Worm (Caenorhabditis elegans) whole organism, L4 larva: ENCODE measurements around the gene F27D9.12.

Experiments
- F10B5.3 ChIP-seq: sonication (generic microtip); optimal IDR thresholded peaks from 2 replicates; lab custom pipeline; 2016; ENCODE audit warnings: mild to moderate bottlenecking, missing genetic modification characterization, missing compliant biosample characterization
- F37D6.2 ChIP-seq: sonication (generic microtip); optimal IDR thresholded peaks from 2 replicates; lab custom pipeline; 2016; ENCODE audit warnings: mild to moderate bottlenecking, missing genetic modification characterization, missing compliant biosample characterization
- F49E8.2 ChIP-seq: sonication (generic microtip); optimal IDR thresholded peaks from 2 replicates; lab custom pipeline; 2016; ENCODE audit warnings: missing compliant biosample characterization, mild to moderate bottlenecking, missing genetic modification characterization, borderline replicate concordance
- Y48G9A.11 ChIP-seq: fragments of 200-800 bp; sonication (Bioruptor generic); IDR thresholded peaks from 2 replicates; pipeline ENCODE4 v1.3.6; 2022; ENCODE audit warnings: missing genetic modification reagents, missing genetic modification characterization, missing compliant biosample characterization
- ZK546.5 ChIP-seq, 2 experiments: sonication (generic microtip); optimal IDR thresholded peaks; 2 replicates each; lab custom pipeline; 2017; ENCODE audit warnings: missing biosample characterization in 2 of 2, missing genetic modification characterization in 2 of 2
- aha-1 ChIP-seq: fragments of 150-350 bp; peaks from one replicate; lab custom pipeline; 2014; ENCODE audit warnings: missing biosample characterization, missing genetic modification characterization
- arid-1 ChIP-seq: fragments of 200-800 bp; sonication (Bioruptor generic); conservative IDR thresholded peaks from 2 replicates; pipeline ENCODE4 v1.3.6; 2022; ENCODE audit warnings: missing genetic modification reagents, missing genetic modification characterization, missing compliant biosample characterization
- ceh-20 ChIP-seq: fragments of 200-800 bp; sonication (Bioruptor generic); IDR thresholded peaks from 2 replicates; pipeline ENCODE4 v1.3.6; 2022; ENCODE audit warnings: missing genetic modification reagents, missing genetic modification characterization, missing compliant biosample characterization
- ceh-44 ChIP-seq: fragments of 200-800 bp; sonication (Bioruptor generic); IDR thresholded peaks from 2 replicates; pipeline ENCODE4 v1.3.6; 2022; ENCODE audit warnings: missing genetic modification reagents, missing genetic modification characterization, missing compliant biosample characterization
- ces-1 ChIP-seq: fragments of 150-350 bp; sonication (generic microtip); optimal IDR thresholded peaks from 4 replicates; lab custom pipeline; 2014; ENCODE audit warnings: missing biosample characterization, missing genetic modification reagents, missing genetic modification characterization
- ctbp-1 ChIP-seq: fragments of 200-800 bp; sonication (Bioruptor generic); IDR thresholded peaks from 2 replicates; pipeline ENCODE4 v1.3.6; 2022; ENCODE audit warnings: missing genetic modification reagents, missing genetic modification characterization, missing compliant biosample characterization
- daf-16 ChIP-seq, 3 experiments: sonication (generic microtip); optimal IDR thresholded peaks; 2 replicates each; lab custom pipeline; 2016 to 2017; ENCODE audit warnings: missing genetic modification characterization in 3 of 3, missing genetic modification reagents in 3 of 3, mild to moderate bottlenecking in 2 of 3, missing compliant biosample characterization in 2 of 3, missing biosample characterization in 1 of 3, moderate library complexity in 1 of 3
- dmd-8 ChIP-seq: fragments of 200-800 bp; sonication (Bioruptor generic); IDR thresholded peaks from 2 replicates; pipeline ENCODE4 v1.3.6; 2022; ENCODE audit warnings: missing genetic modification characterization, missing compliant biosample characterization
- dmd-9 ChIP-seq: fragments of 200-800 bp; sonication (Bioruptor generic); IDR thresholded peaks from 2 replicates; pipeline ENCODE4 v1.3.6; 2022; ENCODE audit warnings: missing genetic modification reagents, missing genetic modification characterization, missing compliant biosample characterization
- fkh-10 ChIP-seq: fragments of 150-350 bp; optimal IDR thresholded peaks from 2 replicates; lab custom pipeline; 2014; ENCODE audit warnings: missing biosample characterization, missing genetic modification reagents, missing genetic modification characterization
- gei-8 ChIP-seq: fragments of 200-800 bp; sonication (Bioruptor generic); optimal IDR thresholded peaks from 2 replicates; lab custom pipeline; 2018; ENCODE audit warnings: mild to moderate bottlenecking, missing genetic modification characterization, missing compliant biosample characterization
- hlh-30 ChIP-seq: sonication (generic microtip); optimal IDR thresholded peaks from 2 replicates; lab custom pipeline; 2017; ENCODE audit warnings: antibody characterized with exemption, mild to moderate bottlenecking, missing genetic modification characterization, missing compliant biosample characterization; ENCODE audit not compliant: insufficient read depth
- hmg-1.1 ChIP-seq: fragments of 200-800 bp; sonication (Bioruptor generic); IDR thresholded peaks from 2 replicates; pipeline ENCODE4 v1.3.6; 2022; ENCODE audit warnings: missing genetic modification reagents, missing genetic modification characterization, missing compliant biosample characterization
- lin-29 ChIP-seq: fragments of 200-800 bp; sonication (Bioruptor generic); IDR thresholded peaks from 2 replicates; pipeline ENCODE4 v1.3.6; 2022; ENCODE audit warnings: missing genetic modification reagents, missing genetic modification characterization, missing compliant biosample characterization
- lin-39 ChIP-seq: fragments of 150-350 bp; optimal IDR thresholded peaks from 2 replicates; lab custom pipeline; 2014; ENCODE audit warnings: missing biosample characterization, missing genetic modification reagents, missing genetic modification characterization
- lsy-2 ChIP-seq, 2 experiments: fragments of 150-350 bp in 1 of 2; sonication (generic microtip) in 1 of 2; optimal IDR thresholded peaks; 2 replicates each; lab custom pipeline; 2014 to 2017; ENCODE audit warnings: missing biosample characterization in 2 of 2, missing genetic modification characterization in 2 of 2
- madf-9 ChIP-seq: fragments of 200-800 bp; sonication (Bioruptor generic); conservative IDR thresholded peaks from 2 replicates; pipeline ENCODE4 v1.3.6; 2022; ENCODE audit warnings: missing genetic modification reagents, missing genetic modification characterization, missing compliant biosample characterization
- mep-1 ChIP-seq: fragments of 150-350 bp; sonication (generic microtip); optimal IDR thresholded peaks from 3 replicates; lab custom pipeline; 2014; ENCODE audit warnings: missing biosample characterization, missing genetic modification characterization
- mes-2 ChIP-seq: sonication (generic microtip); optimal IDR thresholded peaks from 2 replicates; lab custom pipeline; 2016; ENCODE audit warnings: missing genotype, mild to moderate bottlenecking, missing genetic modification characterization, missing compliant biosample characterization; ENCODE audit not compliant: poor library complexity, severe bottlenecking
- nhr-10 ChIP-seq: fragments of 150-350 bp; optimal IDR thresholded peaks from 2 replicates; lab custom pipeline; 2014; ENCODE audit warnings: missing biosample characterization, missing genetic modification characterization
- nhr-25 ChIP-seq: sonication (generic microtip); optimal IDR thresholded peaks from 2 replicates; lab custom pipeline; 2017; ENCODE audit warnings: missing genetic modification characterization, mild to moderate bottlenecking, missing compliant biosample characterization, antibody characterized with exemption, moderate library complexity, borderline replicate concordance; ENCODE audit not compliant: insufficient read depth
- nhr-41 ChIP-seq: fragments of 200-800 bp; sonication (Bioruptor generic); IDR thresholded peaks from 2 replicates; pipeline ENCODE4 v1.3.6; 2022; ENCODE audit warnings: missing genetic modification reagents, missing genetic modification characterization, missing compliant biosample characterization
- nhr-48 ChIP-seq: sonication (generic microtip); optimal IDR thresholded peaks from 2 replicates; lab custom pipeline; 2016; ENCODE audit warnings: mild to moderate bottlenecking, missing genetic modification characterization, missing compliant biosample characterization
- php-3 ChIP-seq: fragments of 200-800 bp; sonication (Bioruptor generic); IDR thresholded peaks from 2 replicates; pipeline ENCODE4 v1.3.6; 2022; ENCODE audit warnings: missing genetic modification reagents, missing genetic modification characterization, missing compliant biosample characterization
- pqm-1 ChIP-seq: sonication (generic microtip); optimal IDR thresholded peaks from 2 replicates; lab custom pipeline; 2017; ENCODE audit warnings: missing biosample characterization, missing genetic modification characterization
- sdz-12 ChIP-seq: fragments of 200-800 bp; sonication (Bioruptor generic); optimal IDR thresholded peaks from 2 replicates; lab custom pipeline; 2018; ENCODE audit warnings: mild to moderate bottlenecking, missing genetic modification characterization, missing compliant biosample characterization
- tag-97 ChIP-seq: fragments of 200-800 bp; sonication (Bioruptor generic); IDR thresholded peaks from 2 replicates; pipeline ENCODE4 v1.3.6; 2022; ENCODE audit warnings: missing genetic modification characterization, missing compliant biosample characterization
- zip-11 ChIP-seq: fragments of 200-800 bp; sonication (Bioruptor generic); IDR thresholded peaks from 2 replicates; pipeline ENCODE4 v1.3.6; 2022; ENCODE audit warnings: missing genetic modification characterization, missing compliant biosample characterization

F27D9.12 gene

DNA sequence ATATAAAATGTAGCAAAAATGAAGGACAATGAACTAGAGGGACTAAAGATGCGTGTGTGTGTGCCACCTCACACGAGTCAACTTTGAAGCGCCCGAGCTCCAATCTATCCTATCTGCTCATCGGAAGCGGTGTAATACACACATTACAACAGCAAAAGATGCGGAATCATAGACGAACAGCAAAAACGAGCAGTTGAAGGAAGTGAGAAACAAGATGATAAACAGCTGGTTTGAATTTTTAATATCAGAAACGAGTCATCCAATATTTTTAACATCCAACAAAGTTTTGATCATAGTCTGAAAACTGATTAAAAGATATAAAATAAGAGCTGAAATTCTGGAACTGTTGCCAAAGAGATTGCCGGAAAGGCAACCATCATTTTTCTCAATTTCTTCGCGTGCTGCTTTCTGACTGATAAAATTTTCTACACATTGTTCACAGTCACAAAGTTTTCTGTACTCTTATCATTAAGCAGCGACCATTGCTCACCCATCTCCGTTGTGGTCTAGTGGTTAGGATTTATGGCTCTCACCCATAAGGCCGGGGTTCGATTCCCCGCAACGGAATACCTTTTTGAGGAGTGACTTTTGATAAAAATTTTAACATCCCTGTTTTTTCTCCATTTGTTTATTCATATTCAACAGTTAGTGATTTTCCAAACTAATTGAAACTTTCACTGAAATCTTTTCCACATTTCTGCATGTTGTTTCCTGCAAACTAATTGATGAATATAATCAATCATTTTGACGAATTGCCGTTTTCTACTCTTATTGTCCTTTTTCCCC is 24.0 kb upstream of the F27D9.12 start, which contains the start of gene stn-2 (continued):
- TF ChIP-seq F10B5.3 (tag; lab: Kevin White, UChicago) (no peak), tag-97 (GFP tag; lab: Robert Waterston, UW) (no peak), ZK546.5 (tag; optimal IDR thresholded peaks at IDR 0.05; lab: Kevin White, UChicago) (no peak), lin-39 (tag; lab: Kevin White, UChicago) (no peak), fkh-10 (GFP tag; lab: Kevin White, UChicago) (no peak), nhr-25 (tag; lab: Kevin White, UChicago) (no peak)

DNA sequence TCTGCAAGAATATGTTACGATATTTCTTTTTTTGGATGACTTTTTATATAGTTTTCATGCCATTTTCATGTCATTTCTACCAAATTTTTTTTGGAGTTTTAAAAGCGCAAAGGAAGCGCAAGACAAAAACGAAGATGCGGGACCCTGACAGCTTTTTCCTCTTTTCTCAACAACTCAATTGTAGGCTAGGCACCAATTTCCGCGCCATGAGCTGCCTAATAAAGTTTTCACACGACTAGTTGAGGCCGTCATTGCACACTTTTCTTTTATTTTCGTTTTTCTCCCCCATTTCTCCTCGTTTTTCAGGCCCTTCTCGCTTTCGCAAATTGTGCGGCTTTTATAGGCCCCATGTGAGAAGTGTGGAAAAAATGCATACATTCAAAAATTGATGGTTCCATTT is 23.1 kb upstream of the F27D9.12 start:
- 0 out of 2 replicates have a peak, but pooled peaks have one; percentile 47 for TF ChIP-seq ctbp-1 (GFP tag; lab: Robert Waterston, UW)
- peak; percentile 11 for TF ChIP-seq ces-1 (GFP tag; lab: Kevin White, UChicago)
- no peak for TF ChIP-seq php-3
- no peak for TF ChIP-seq zip-11
- TF ChIP-seq lin-29 (GFP tag; lab: Robert Waterston, UW), result no peak
- no peak for TF ChIP-seq nhr-10 (tag; lab: Kevin White, UChicago)
- TF ChIP-seq mep-1 (tag; lab: Kevin White, UChicago), result no peak
- TF ChIP-seq ceh-20, result no peak
- TF ChIP-seq F49E8.2, result no peak
- peak; percentile 34 for TF ChIP-seq fkh-10 (GFP tag; lab: Kevin White, UChicago)

DNA sequence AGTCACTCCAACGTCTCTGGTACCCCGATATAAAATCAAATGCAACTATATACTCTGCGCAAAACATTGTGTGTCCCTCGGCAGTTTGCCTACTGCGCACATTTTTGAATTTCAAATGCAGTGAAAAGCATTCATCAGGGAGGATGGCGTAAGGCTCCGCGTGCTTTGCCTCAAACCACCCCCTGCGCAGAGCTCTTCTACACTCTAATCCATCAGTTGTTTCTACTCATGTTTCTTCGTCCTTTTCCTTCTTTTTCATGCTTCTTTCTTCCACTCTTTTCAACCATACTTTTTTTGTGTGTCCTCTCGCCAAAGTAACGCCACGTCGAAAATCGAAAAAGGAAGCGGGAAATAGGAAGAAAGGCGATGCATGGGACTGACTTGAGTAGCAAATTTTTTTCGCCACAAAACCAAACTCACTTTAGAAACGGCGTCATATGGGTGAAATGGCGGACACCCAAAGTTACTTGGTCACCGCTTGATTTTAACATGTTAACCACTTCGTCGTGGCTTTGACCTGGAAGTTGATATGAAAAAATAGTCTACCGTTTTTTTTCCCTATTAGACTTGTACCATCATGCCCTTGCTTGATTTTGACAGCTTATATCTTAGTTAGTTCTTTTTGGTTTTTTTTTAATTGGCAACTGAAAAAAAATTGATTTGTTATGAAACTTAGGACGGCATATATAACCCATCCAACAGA is 21.8 kb upstream of the F27D9.12 start:
- peak; percentile 73 for TF ChIP-seq hlh-30
- TF ChIP-seq mes-2 (tag; lab: Kevin White, UChicago), result no peak
- no peak for TF ChIP-seq dmd-9 (GFP tag; lab: Robert Waterston, UW)
- no peak for TF ChIP-seq dmd-8 (GFP tag; lab: Robert Waterston, UW)
- TF ChIP-seq lin-29 (GFP tag; lab: Robert Waterston, UW), result no peak
- TF ChIP-seq nhr-48, result no peak
- TF ChIP-seq ceh-20, result no peak
- peak; percentile 51 for TF ChIP-seq hmg-1.1 (GFP tag; lab: Robert Waterston, UW)
- peak; percentile 16 for TF ChIP-seq mep-1 (tag; lab: Kevin White, UChicago)
- TF ChIP-seq nhr-25 (tag; lab: Kevin White, UChicago), result no peak
- peak; percentile 91 for TF ChIP-seq aha-1 (tag; lab: Kevin White, UChicago)
- no peak for TF ChIP-seq nhr-41 (GFP tag; lab: Robert Waterston, UW)

DNA sequence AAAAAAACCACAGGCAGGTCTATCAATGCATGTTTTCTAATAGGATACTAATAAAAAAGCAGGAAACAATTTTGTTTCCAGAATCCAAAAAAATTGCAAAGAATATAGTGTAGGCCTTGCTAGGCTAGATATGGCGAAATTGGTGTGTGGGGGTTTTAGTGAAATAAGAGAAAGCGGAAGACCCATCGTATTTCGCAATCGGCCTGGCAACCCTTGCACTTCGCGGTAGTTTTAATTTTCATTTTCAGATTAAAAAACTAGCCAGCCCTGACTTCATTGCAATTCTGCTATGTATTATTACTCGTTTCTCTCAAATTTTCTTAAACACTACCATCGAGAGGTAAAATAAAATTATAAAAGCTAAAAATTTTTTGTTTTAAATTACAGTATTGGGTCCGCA is 18.1 kb upstream of the F27D9.12 start:
- TF ChIP-seq mep-1 (tag; lab: Kevin White, UChicago) (no peak), F37D6.2 (tag; lab: Kevin White, UChicago) (no peak), aha-1 (tag; lab: Kevin White, UChicago) (peak; percentile 24)

ce11 chrX:7672693-7673092 is 15.9 kb upstream of the F27D9.12 start, which contains the start of gene F27D9.2:
TSS of gene F27D9.2 (plus strand) at chrX:7672993.
- TF ChIP-seq gei-8 (GFP tag; lab: Kevin White, UChicago) (no peak), F49E8.2 (no peak), madf-9 (GFP tag; lab: Robert Waterston, UW) (no peak), ceh-44 (GFP tag; lab: Robert Waterston, UW) (no peak), daf-16 (GFP tag; optimal IDR thresholded peaks at IDR 0.05; lab: Kevin White, UChicago) (no peak), daf-16 (tag; optimal IDR thresholded peaks at IDR 0.05; lab: Kevin White, UChicago) (no peak), nhr-48 (no peak), sdz-12 (GFP tag; lab: Kevin White, UChicago) (no peak), Y48G9A.11 (GFP tag; lab: Robert Waterston, UW) (no peak), nhr-25 (tag; lab: Kevin White, UChicago) (no peak), aha-1 (tag; lab: Kevin White, UChicago) (no peak), lsy-2 (tag; optimal IDR thresholded peaks at IDR 0.05; lab: Kevin White, UChicago) (no peak), pqm-1 (no peak), arid-1 (GFP tag; lab: Robert Waterston, UW) (no peak)
